Worm (Caenorhabditis elegans) whole organism, young adult: ENCODE results near the gene lin-40.

ENCODE experiments used
- ama-1 ChIP-seq, 3 experiments: fragments of 150-350 bp in 1 of 3; sonication (generic microtip) in 2 of 3; optimal IDR thresholded peaks; 2 replicates each; lab custom pipeline; 2014 to 2018; ENCODE audit warnings: missing biosample characterization in 2 of 3, missing genetic modification characterization in 2 of 3, missing genetic modification reagents in 2 of 3
- ccch-3 ChIP-seq: fragments of 200-800 bp; sonication (Bioruptor generic); optimal IDR thresholded peaks from 2 replicates; lab custom pipeline; 2018; ENCODE audit warnings: mild to moderate bottlenecking, missing genetic modification characterization, missing compliant biosample characterization
- hrde-1 ChIP-seq: sonication (generic microtip); optimal IDR thresholded peaks from 2 replicates; lab custom pipeline; 2016; ENCODE audit warnings: missing genetic modification characterization, mild to moderate bottlenecking, missing compliant biosample characterization, moderate library complexity, missing genotype, missing genetic modification reagents, borderline replicate concordance
- lin-54 ChIP-seq: fragments of 200-800 bp; sonication (Bioruptor generic); optimal IDR thresholded peaks from 2 replicates; lab custom pipeline; 2018; ENCODE audit warnings: mild to moderate bottlenecking, missing genetic modification characterization, missing compliant biosample characterization
- lir-1 ChIP-seq: fragments of 200-800 bp; sonication (Bioruptor generic); conservative IDR thresholded peaks from 2 replicates; pipeline ENCODE4 v1.3.6; 2022; ENCODE audit warnings: missing genetic modification reagents, missing genetic modification characterization, missing compliant biosample characterization
- nhr-120 ChIP-seq: fragments of 200-800 bp; sonication (Bioruptor generic); IDR thresholded peaks from 2 replicates; pipeline ENCODE4 v1.3.6; 2022; ENCODE audit warnings: missing genetic modification characterization, missing compliant biosample characterization
- sea-2 ChIP-seq: fragments of 200-800 bp; sonication (Bioruptor generic); IDR thresholded peaks from 2 replicates; pipeline ENCODE4 v1.3.6; 2022; ENCODE audit warnings: missing genetic modification characterization, missing compliant biosample characterization
- unc-62 ChIP-seq: fragments of 150-350 bp; optimal IDR thresholded peaks from 2 replicates; lab custom pipeline; 2014; ENCODE audit warnings: missing biosample characterization, missing genetic modification reagents, missing genetic modification characterization
- ztf-18 ChIP-seq: sonication (generic microtip); optimal IDR thresholded peaks from 2 replicates; lab custom pipeline; 2016; ENCODE audit warnings: missing genotype, mild to moderate bottlenecking, missing genetic modification characterization, missing compliant biosample characterization

- TF ChIP-seq unc-62 (GFP tag; lab: Kevin White, UChicago) (no peak), sea-2 (GFP tag; lab: Robert Waterston, UW) (no peak), hrde-1 (tag; lab: Kevin White, UChicago) (no peak), ccch-3 (no peak), ama-1 (optimal IDR thresholded peaks at IDR 0.05; lab: Kevin White, UChicago) (no peak), ama-1 (GFP tag; optimal IDR thresholded peaks at IDR 0.05; lab: Kevin White, UChicago) (no peak), lin-54 (GFP tag; lab: Kevin White, UChicago) (no peak), ztf-18 (no peak), lir-1 (GFP tag; lab: Robert Waterston, UW) (no peak), nhr-120 (no peak)
These were observed 11.1 kb upstream of the lin-40 start for ce11 chrV:3693657-3694056.
